Fruit fly (Drosophila melanogaster): ENCODE results near the gene NO66.

The NO66 gene

DNA sequence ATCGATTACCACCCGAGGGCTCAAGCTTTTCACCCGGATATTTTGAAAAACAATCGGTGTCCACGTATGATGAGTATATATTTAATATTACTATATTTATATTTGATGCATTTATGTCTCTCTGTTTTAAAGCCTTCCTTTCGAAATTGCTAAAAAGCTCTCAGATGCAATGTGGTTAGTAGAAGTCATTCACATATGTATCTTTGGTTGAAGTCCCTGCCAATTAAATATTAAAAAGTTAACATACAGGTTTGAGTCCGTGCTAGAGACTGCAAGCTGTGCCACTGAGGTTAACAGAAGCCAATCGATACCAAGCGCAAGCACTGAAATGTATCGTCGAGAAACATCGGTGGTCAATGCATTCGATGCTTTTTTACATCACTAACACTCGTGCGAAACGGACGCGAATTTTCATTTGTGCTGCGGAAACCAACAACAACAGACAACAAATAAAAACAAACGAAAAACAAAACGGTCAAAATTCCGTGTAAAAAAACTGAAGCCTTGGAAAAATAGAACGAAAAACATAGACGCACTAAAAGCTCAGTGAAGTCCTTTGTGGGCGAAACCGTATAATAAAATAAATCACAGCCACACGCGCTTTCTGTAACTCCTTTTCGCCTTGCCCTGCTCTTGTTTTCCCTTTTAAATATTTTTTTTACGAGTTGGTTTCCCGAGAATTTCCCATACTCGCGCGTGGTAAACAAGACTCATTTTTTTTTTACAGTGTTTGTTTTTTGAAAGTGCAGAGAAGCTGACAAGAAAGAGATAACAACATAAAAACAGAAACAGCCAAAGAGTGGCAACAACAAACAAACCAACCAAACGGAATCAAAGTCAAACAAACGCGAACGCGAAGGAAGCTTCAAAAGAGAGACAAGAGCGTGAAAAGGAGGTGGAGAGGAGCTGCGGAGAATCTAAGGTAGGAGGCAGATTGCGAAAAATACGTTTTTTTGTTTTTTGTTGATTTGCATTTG, 3.3 kb downstream of the NO66 start, which contains the start of gene norpA (continued):
- TF ChIP-seq CG11560 (tag; IDR thresholded peaks at IDR 0.05) (peak; percentile 47; the same call in 1 of the 3 replicates), sug (tag; optimal IDR thresholded peaks at IDR 0.05) (no peak), Xrp1 (GFP tag; IDR thresholded peaks at IDR 0.05) (no peak), Nf-YC (tag; optimal IDR thresholded peaks at IDR 0.05) (no peak), CG10462 (GFP tag; optimal IDR thresholded peaks at IDR 0.05) (no peak), bigmax (GFP tag; optimal IDR thresholded peaks at IDR 0.05) (no peak), NK7.1 (GFP tag; optimal IDR thresholded peaks at IDR 0.05) (no peak), bab2 (GFP tag; optimal IDR thresholded peaks at IDR 0.05) (peak; percentile 9), ftz-f1 (GFP tag; optimal IDR thresholded peaks at IDR 0.05) (no peak), CG11723 (GFP tag; optimal IDR thresholded peaks at IDR 0.05) (peak; percentile 1), Scr (GFP tag; IDR thresholded peaks at IDR 0.05; ENCODE audit: partially characterized antibody) (peak; percentile 87), CG14014 (GFP tag; IDR thresholded peaks at IDR 0.05) (no peak), H2.0 (GFP tag; IDR thresholded peaks at IDR 0.05) (no peak), Ets97D (GFP tag; optimal IDR thresholded peaks at IDR 0.05) (peak; percentile 56), phol (tag; optimal IDR thresholded peaks at IDR 0.05) (no peak), Gsc (GFP tag; IDR thresholded peaks at IDR 0.05) (no peak), CG13894 (tag; optimal IDR thresholded peaks at IDR 0.05) (peak; percentile 61), Atf-2 (GFP tag; optimal IDR thresholded peaks at IDR 0.05) (no peak), trem (tag; optimal IDR thresholded peaks at IDR 0.05) (peak; percentile 50), Abd-B (GFP tag; optimal IDR thresholded peaks at IDR 0.05) (no peak), Spps (tag; optimal IDR thresholded peaks at IDR 0.05) (no peak), CG17912 (GFP tag; optimal IDR thresholded peaks at IDR 0.05) (no peak), CG7745 (tag; optimal IDR thresholded peaks at IDR 0.05) (no peak), dmrt11E (tag; optimal IDR thresholded peaks at IDR 0.05) (no peak), CG12236 (GFP tag; optimal IDR thresholded peaks at IDR 0.05) (no peak), sima (GFP tag; optimal IDR thresholded peaks at IDR 0.05) (no peak), sr (GFP tag; IDR thresholded peaks at IDR 0.05) (no peak), grn (GFP tag; optimal IDR thresholded peaks at IDR 0.05) (no peak), CG7963 (GFP tag; IDR thresholded peaks at IDR 0.05; ENCODE audit: partially characterized antibody) (peak; percentile 94), C15 (GFP tag; IDR thresholded peaks at IDR 0.05) (no peak), chinmo (GFP tag; IDR thresholded peaks at IDR 0.05; ENCODE audit: partially characterized antibody) (peak; percentile 98), Sry-β (GFP tag; optimal IDR thresholded peaks at IDR 0.05) (no peak), tll (GFP tag; optimal IDR thresholded peaks at IDR 0.05) (no peak), CG6689 (GFP tag; IDR thresholded peaks at IDR 0.05) (no peak), CG12744 (GFP tag; optimal IDR thresholded peaks at IDR 0.05) (no peak), Kr (GFP tag; optimal IDR thresholded peaks at IDR 0.05) (no peak), CG7556 (GFP tag; optimal IDR thresholded peaks at IDR 0.05) (peak; percentile 35), gem (tag; optimal IDR thresholded peaks at IDR 0.05) (peak; percentile 49), nerfin-1 (tag; optimal IDR thresholded peaks at IDR 0.05) (no peak), dan (GFP tag; IDR thresholded peaks at IDR 0.05) (no peak), CG2875 (GFP tag; optimal IDR thresholded peaks at IDR 0.05) (no peak), slbo (GFP tag; IDR thresholded peaks at IDR 0.05) (peak; percentile 44), CG7987 (GFP tag; optimal IDR thresholded peaks at IDR 0.05) (no peak), Taf1 (GFP tag; IDR thresholded peaks at IDR 0.05) (no peak), CG33557 (GFP tag; optimal IDR thresholded peaks at IDR 0.05) (no peak), stwl (tag; optimal IDR thresholded peaks at IDR 0.05) (peak; percentile 82), CG31441 (GFP tag; IDR thresholded peaks at IDR 0.05) (no peak), crol (GFP tag; IDR thresholded peaks at IDR 0.05) (no peak), HLH54F (GFP tag; optimal IDR thresholded peaks at IDR 0.05) (no peak)

All from whole organism, embryonic.